Fruit fly (Drosophila melanogaster): ENCODE data around the gene CG33500.

Gene CG33500

DNA sequence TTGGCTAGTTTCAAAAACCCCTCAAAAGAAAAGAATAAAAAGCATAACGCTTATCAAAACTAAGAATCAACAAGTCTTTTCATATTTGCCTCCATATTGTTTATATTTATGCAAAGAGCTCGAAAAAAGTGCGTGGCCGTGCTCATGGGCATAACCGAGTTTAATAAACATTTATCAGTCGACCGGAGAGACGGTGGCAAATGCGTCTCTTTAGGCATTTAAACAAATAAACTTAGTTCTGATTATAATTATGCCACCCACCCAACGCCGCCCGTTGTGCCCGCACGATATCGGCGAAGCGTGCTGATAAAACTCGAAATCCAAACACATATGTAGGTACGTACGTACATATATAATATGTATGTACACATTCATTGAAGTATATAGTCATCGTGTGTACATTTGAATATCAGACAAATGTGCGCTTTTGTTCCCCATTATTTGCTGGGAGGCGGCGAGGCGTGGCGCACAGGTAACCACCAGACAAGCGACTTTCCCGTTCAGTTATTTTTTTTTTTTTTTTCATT, 20.0 kb downstream of the CG33500 start (continued):
- TF ChIP-seq CG8290 (GFP tag; optimal IDR thresholded peaks at IDR 0.05) = no peak
- TF ChIP-seq CG8290 (tag; optimal IDR thresholded peaks at IDR 0.05) = peak in 1 of 2 experiments; percentile 21
- TF ChIP-seq Nf-YA (GFP tag; IDR thresholded peaks at IDR 0.05) = peak; percentile 16; the same call in 1 of the 2 replicates
- peak; percentile 23 for TF ChIP-seq caup (GFP tag; optimal IDR thresholded peaks at IDR 0.05; ENCODE audit: severe bottlenecking)
- no peak for TF ChIP-seq CG18764 (GFP tag; optimal IDR thresholded peaks at IDR 0.05)
- no peak for TF ChIP-seq hkb (optimal IDR thresholded peaks at IDR 0.05)
- TF ChIP-seq hkb (GFP tag; IDR thresholded peaks at IDR 0.05) = 0 out of 2 replicates have a peak, but pooled peaks have one; percentile 35
- peak; percentile 82 for TF ChIP-seq sens (GFP tag)
- TF ChIP-seq CG18262 (tag; optimal IDR thresholded peaks at IDR 0.05) = no peak
- peak; percentile 18 for TF ChIP-seq CG4328 (GFP tag; optimal IDR thresholded peaks at IDR 0.05)
- peak; percentile 44 for TF ChIP-seq pros (GFP tag; optimal IDR thresholded peaks at IDR 0.05)
- TF ChIP-seq mld (GFP tag; IDR thresholded peaks at IDR 0.05; ENCODE audit: partially characterized antibody) = no peak
- TF ChIP-seq CG15514 (GFP tag; optimal IDR thresholded peaks at IDR 0.05) = peak; percentile 34
- peak; percentile 51 for TF ChIP-seq grn (GFP tag; optimal IDR thresholded peaks at IDR 0.05)
- TF ChIP-seq CG6683 (GFP tag; optimal IDR thresholded peaks at IDR 0.05) = peak; percentile 38
- no peak for TF ChIP-seq CG31388 (GFP tag; optimal IDR thresholded peaks at IDR 0.05)
- TF ChIP-seq CG2678 (tag; optimal IDR thresholded peaks at IDR 0.05) = peak; percentile 65
- no peak for TF ChIP-seq CG1602 (GFP tag; optimal IDR thresholded peaks at IDR 0.05)
- peak; percentile 14 for TF ChIP-seq CG13424 (tag; optimal IDR thresholded peaks at IDR 0.05)
- no peak for TF ChIP-seq D19B (GFP tag; optimal IDR thresholded peaks at IDR 0.05)
- TF ChIP-seq HmgZ (tag; optimal IDR thresholded peaks at IDR 0.05) = peak; percentile 16
- no peak for TF ChIP-seq pan (optimal IDR thresholded peaks at IDR 0.05)
- peak in 1 of 2 experiments; percentile 37 for TF ChIP-seq pan (GFP tag; optimal IDR thresholded peaks at IDR 0.05 in 1 of 2, IDR thresholded peaks at IDR 0.05 in 1 of 2)
- no peak for TF ChIP-seq Sry-δ (GFP tag; optimal IDR thresholded peaks at IDR 0.05)
- peak; percentile 12 for TF ChIP-seq kah (GFP tag; optimal IDR thresholded peaks at IDR 0.05)
- no peak for TF ChIP-seq CG4820 (GFP tag; optimal IDR thresholded peaks at IDR 0.05)
- peak; percentile 44 for TF ChIP-seq CG17385 (GFP tag; optimal IDR thresholded peaks at IDR 0.05)
- TF ChIP-seq Myb (GFP tag; optimal IDR thresholded peaks at IDR 0.05) = peak; percentile 2
- TF ChIP-seq Fer3 (tag; optimal IDR thresholded peaks at IDR 0.05) = peak; percentile 33
- peak; percentile 19 for TF ChIP-seq odd (GFP tag; optimal IDR thresholded peaks at IDR 0.05)
- TF ChIP-seq CG8478 (optimal IDR thresholded peaks at IDR 0.05) = no peak
- TF ChIP-seq gem (tag; optimal IDR thresholded peaks at IDR 0.05) = peak; percentile 24
- TF ChIP-seq CG13624 (GFP tag; optimal IDR thresholded peaks at IDR 0.05) = peak; percentile 15
- TF ChIP-seq fd3F (GFP tag; optimal IDR thresholded peaks at IDR 0.05) = peak; percentile 39
- peak; percentile 21 for TF ChIP-seq CG9727 (GFP tag; optimal IDR thresholded peaks at IDR 0.05)
- TF ChIP-seq Med (GFP tag) = peak; percentile 32
- TF ChIP-seq CG18599 (GFP tag; optimal IDR thresholded peaks at IDR 0.05) = peak; percentile 69
- TF ChIP-seq lab (GFP tag; optimal IDR thresholded peaks at IDR 0.05) = peak; percentile 73
- peak; percentile 25 for TF ChIP-seq scrt (GFP tag; optimal IDR thresholded peaks at IDR 0.05)
- peak; percentile 1 for TF ChIP-seq CG17568 (GFP tag; optimal IDR thresholded peaks at IDR 0.05)
- TF ChIP-seq CG10543 (GFP tag; optimal IDR thresholded peaks at IDR 0.05) = peak; percentile 65
- peak; percentile 26 for TF ChIP-seq Hey (tag; optimal IDR thresholded peaks at IDR 0.05)
- TF ChIP-seq Meics (GFP tag; optimal IDR thresholded peaks at IDR 0.05) = peak; percentile 42
- TF ChIP-seq gcm (GFP tag; optimal IDR thresholded peaks at IDR 0.05) = peak; percentile 51
- TF ChIP-seq nau (GFP tag; optimal IDR thresholded peaks at IDR 0.05) = peak; percentile 23
- TF ChIP-seq CG15601 (tag; optimal IDR thresholded peaks at IDR 0.05) = peak; percentile 28
- TF ChIP-seq CG8924 (tag; optimal IDR thresholded peaks at IDR 0.05) = peak; percentile 38
- TF ChIP-seq CG6765 (GFP tag; optimal IDR thresholded peaks at IDR 0.05) = peak; percentile 51
- peak; percentile 66 for TF ChIP-seq BtbVII (GFP tag; optimal IDR thresholded peaks at IDR 0.05)
- peak; percentile 45; the same call in 1 of the 2 replicates for TF ChIP-seq GATAe (GFP tag; conservative IDR thresholded peaks at IDR 0.05)

Measured in whole organism, embryonic.